Worm (Caenorhabditis elegans) whole organism, L2 larva: ENCODE measurements around the gene F26G1.10.

Experiments used
- F13H6.1 ChIP-seq: sonication (generic microtip); optimal IDR thresholded peaks from 2 replicates; lab custom pipeline; 2016; ENCODE audit warnings: missing genetic modification characterization, missing compliant biosample characterization
- elt-3 ChIP-seq: sonication (generic microtip); optimal IDR thresholded peaks from 2 replicates; lab custom pipeline; 2017; ENCODE audit warnings: missing biosample characterization, missing genetic modification characterization
- lin-11 ChIP-seq: fragments of 150-350 bp; sonication (generic microtip); optimal IDR thresholded peaks from 2 replicates; lab custom pipeline; 2014; ENCODE audit warnings: missing biosample characterization, missing genetic modification characterization, inconsistent platforms, mixed read lengths
- nhr-21 ChIP-seq: fragments of 150-350 bp; optimal IDR thresholded peaks from 2 replicates; lab custom pipeline; 2014; ENCODE audit warnings: missing biosample characterization, missing genetic modification characterization

- TF ChIP-seq lin-11 (tag; lab: Kevin White, UChicago) (no peak), elt-3 (tag; lab: Kevin White, UChicago) (no peak), nhr-21 (tag; lab: Kevin White, UChicago) (no peak), F13H6.1 (tag; lab: Kevin White, UChicago) (no peak)
Measured at ce11 chrII:4767612-4768011, 6.6 kb upstream of the F26G1.10 start.
